Fruit fly (Drosophila melanogaster): ENCODE data around the gene CG12170.

CG12170 gene

DNA sequence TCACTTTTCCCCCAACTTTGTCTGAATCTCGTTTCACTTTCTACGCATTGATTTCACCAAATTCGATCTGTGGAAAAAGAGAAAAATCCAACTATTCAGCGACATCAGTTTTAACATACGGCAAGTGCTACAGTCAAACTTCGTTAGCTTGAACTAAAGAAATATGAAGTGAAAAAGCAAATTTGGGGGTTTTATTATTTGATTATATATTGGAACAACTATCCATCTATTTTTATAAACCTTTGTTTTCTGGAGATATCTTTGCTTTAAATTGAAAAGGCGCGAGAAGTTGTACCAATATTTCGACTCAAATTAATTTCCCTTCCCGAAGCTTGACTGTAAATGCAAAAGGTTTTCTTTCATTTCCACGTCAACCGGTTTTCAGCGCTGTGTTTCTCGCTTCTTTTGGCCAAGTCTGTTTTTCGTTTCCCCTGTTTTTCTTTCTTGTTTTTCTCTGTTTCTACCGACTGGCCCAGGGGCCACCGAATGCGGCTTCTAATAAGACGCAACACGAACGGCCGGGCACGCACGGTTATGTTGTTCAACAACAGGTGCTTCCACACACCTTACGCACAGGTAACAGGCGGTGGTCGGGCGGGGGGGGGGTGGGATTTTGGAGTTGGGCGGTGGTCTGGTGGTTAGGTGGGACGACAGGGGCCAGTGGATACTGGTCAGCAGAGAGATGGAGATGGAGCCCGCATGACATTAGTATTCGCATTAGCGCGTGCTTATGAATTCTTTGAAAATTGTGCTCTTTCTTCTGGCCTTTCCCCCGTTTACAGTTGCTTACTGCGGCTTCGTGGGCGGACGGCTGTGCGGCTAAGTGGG lies 46.1 kb downstream of the CG12170 start (continued):
- no peak for TF ChIP-seq Jarid2 (GFP tag; optimal IDR thresholded peaks at IDR 0.05)
- TF ChIP-seq ATbp (GFP tag; optimal IDR thresholded peaks at IDR 0.05), result peak; percentile 81
- peak; percentile 61 for TF ChIP-seq pum (GFP tag; optimal IDR thresholded peaks at IDR 0.05)
- 0 out of 3 replicates have a peak, but pooled peaks have one; percentile 32 for TF ChIP-seq H15 (GFP tag; IDR thresholded peaks at IDR 0.05)
- no peak for TF ChIP-seq TFAM (GFP tag; optimal IDR thresholded peaks at IDR 0.05)
- peak; percentile 28; the same call in 1 of the 2 replicates for TF ChIP-seq ttk (GFP tag; IDR thresholded peaks at IDR 0.05)
- peak; percentile 11 for TF ChIP-seq mam (GFP tag; optimal IDR thresholded peaks at IDR 0.05)
- TF ChIP-seq CG15601 (tag; optimal IDR thresholded peaks at IDR 0.05), result peak; percentile 72
- TF ChIP-seq tll (GFP tag; optimal IDR thresholded peaks at IDR 0.05), result no peak
- no peak for TF ChIP-seq sr (GFP tag; IDR thresholded peaks at IDR 0.05)
- peak; percentile 49 for TF ChIP-seq nerfin-1 (tag; optimal IDR thresholded peaks at IDR 0.05)
- no peak for TF ChIP-seq CG18619 (GFP tag; optimal IDR thresholded peaks at IDR 0.05)
- TF ChIP-seq CG2875 (GFP tag; optimal IDR thresholded peaks at IDR 0.05), result peak; percentile 59
- TF ChIP-seq CG10959 (GFP tag; IDR thresholded peaks at IDR 0.05), result no peak
- no peak for TF ChIP-seq odd (GFP tag; optimal IDR thresholded peaks at IDR 0.05)
- TF ChIP-seq CG2202 (tag; optimal IDR thresholded peaks at IDR 0.05), result peak; percentile 59
- TF ChIP-seq CG10267 (tag; optimal IDR thresholded peaks at IDR 0.05), result peak; percentile 73
- TF ChIP-seq onecut (GFP tag; IDR thresholded peaks at IDR 0.05), result peak; percentile 35; the same call in 1 of the 2 replicates
- no peak for TF ChIP-seq pan (optimal IDR thresholded peaks at IDR 0.05)
- TF ChIP-seq pan (GFP tag; optimal IDR thresholded peaks at IDR 0.05 in 1 of 2, IDR thresholded peaks at IDR 0.05 in 1 of 2), result peak in 1 of 2 experiments; percentile 70
- TF ChIP-seq CG7963 (GFP tag; IDR thresholded peaks at IDR 0.05; ENCODE audit: partially characterized antibody), result no peak
- TF ChIP-seq NFAT (GFP tag; IDR thresholded peaks at IDR 0.05), result no peak
- no peak for TF ChIP-seq fd102C (GFP tag; optimal IDR thresholded peaks at IDR 0.05)
- peak; percentile 23 for TF ChIP-seq Max (GFP tag; optimal IDR thresholded peaks at IDR 0.05)
- no peak for TF ChIP-seq Side (GFP tag; optimal IDR thresholded peaks at IDR 0.05)
- TF ChIP-seq CG8944 (GFP tag; optimal IDR thresholded peaks at IDR 0.05), result no peak
- TF ChIP-seq grau (tag; optimal IDR thresholded peaks at IDR 0.05), result peak; percentile 98
- no peak for TF ChIP-seq Gsc (GFP tag; IDR thresholded peaks at IDR 0.05)
- TF ChIP-seq CG3281 (GFP tag; optimal IDR thresholded peaks at IDR 0.05), result peak; percentile 3
- no peak for TF ChIP-seq CHES-1-like (GFP tag; optimal IDR thresholded peaks at IDR 0.05)
- TF ChIP-seq gce (GFP tag; IDR thresholded peaks at IDR 0.05), result peak; percentile 18; the same call in 1 of the 3 replicates
- peak; percentile 79 for TF ChIP-seq phol (tag; optimal IDR thresholded peaks at IDR 0.05)
- peak; percentile 74 for TF ChIP-seq ci (GFP tag; IDR thresholded peaks at IDR 0.05)
- TF ChIP-seq Atf6 (GFP tag; IDR thresholded peaks at IDR 0.05), result no peak
- TF ChIP-seq CG17186 (GFP tag; optimal IDR thresholded peaks at IDR 0.05), result no peak
- TF ChIP-seq luna (GFP tag; optimal IDR thresholded peaks at IDR 0.05), result no peak
- peak; percentile 83 for TF ChIP-seq CG31441 (GFP tag; IDR thresholded peaks at IDR 0.05)
- TF ChIP-seq caup (GFP tag; optimal IDR thresholded peaks at IDR 0.05; ENCODE audit: severe bottlenecking), result no peak
- TF ChIP-seq btn (GFP tag; optimal IDR thresholded peaks at IDR 0.05), result no peak
- TF ChIP-seq en (GFP tag; optimal IDR thresholded peaks at IDR 0.05), result peak; percentile 1
- no peak for TF ChIP-seq h (optimal IDR thresholded peaks at IDR 0.05)
- TF ChIP-seq bowl (GFP tag; IDR thresholded peaks at IDR 0.05), result no peak
- no peak for TF ChIP-seq sisA (GFP tag; IDR thresholded peaks at IDR 0.05)
- TF ChIP-seq tx (GFP tag; optimal IDR thresholded peaks at IDR 0.05), result no peak
- no peak; the same call in 1 of the 2 replicates for TF ChIP-seq CG42726 (GFP tag; IDR thresholded peaks at IDR 0.05; ENCODE audit: partially characterized antibody)
- no peak for TF ChIP-seq Hand (GFP tag; optimal IDR thresholded peaks at IDR 0.05)
- no peak for TF ChIP-seq CG15269 (tag; optimal IDR thresholded peaks at IDR 0.05)
- TF ChIP-seq slp2 (GFP tag; optimal IDR thresholded peaks at IDR 0.05), result peak; percentile 31
- no peak for TF ChIP-seq dm (GFP tag; optimal IDR thresholded peaks at IDR 0.05)
